Worm (Caenorhabditis elegans) whole organism, L4 larva: ENCODE measurements around the gene F40G9.8.

Experiments
- lin-39 ChIP-seq: fragments of 150-350 bp; optimal IDR thresholded peaks from 2 replicates; lab custom pipeline; 2014; ENCODE audit warnings: missing biosample characterization, missing genetic modification reagents, missing genetic modification characterization
- nhr-11 ChIP-seq: fragments of 150-350 bp; optimal IDR thresholded peaks from 2 replicates; lab custom pipeline; 2014; ENCODE audit warnings: missing biosample characterization, missing genetic modification characterization
- unc-62 ChIP-seq, 3 experiments: fragments of 150-350 bp in 1 of 3; sonication (generic microtip); optimal IDR thresholded peaks in 2 of 3; peaks in 1 of 3; 1 replicate in 1 of 3; 2 replicates in 2 of 3; lab custom pipeline; 2014 to 2017; ENCODE audit warnings: missing biosample characterization in 3 of 3, missing genetic modification characterization in 3 of 3, missing genetic modification reagents in 3 of 3, missing genotype in 1 of 3

- TF ChIP-seq unc-62 (GFP tag; optimal IDR thresholded peaks at IDR 0.05 in 1 of 2; lab: Kevin White, UChicago), result no peak
- TF ChIP-seq unc-62 (tag; optimal IDR thresholded peaks at IDR 0.05; lab: Kevin White, UChicago), result no peak
- TF ChIP-seq nhr-11 (tag; lab: Kevin White, UChicago), result no peak
- TF ChIP-seq lin-39, result no peak
These were observed 50.1 kb downstream of the F40G9.8 start, which contains the start of gene C29F9.6 for ce11 chrIII:114603-115002.
